Worm (Caenorhabditis elegans): ENCODE data around the gene nhr-143.

The nhr-143 gene

DNA sequence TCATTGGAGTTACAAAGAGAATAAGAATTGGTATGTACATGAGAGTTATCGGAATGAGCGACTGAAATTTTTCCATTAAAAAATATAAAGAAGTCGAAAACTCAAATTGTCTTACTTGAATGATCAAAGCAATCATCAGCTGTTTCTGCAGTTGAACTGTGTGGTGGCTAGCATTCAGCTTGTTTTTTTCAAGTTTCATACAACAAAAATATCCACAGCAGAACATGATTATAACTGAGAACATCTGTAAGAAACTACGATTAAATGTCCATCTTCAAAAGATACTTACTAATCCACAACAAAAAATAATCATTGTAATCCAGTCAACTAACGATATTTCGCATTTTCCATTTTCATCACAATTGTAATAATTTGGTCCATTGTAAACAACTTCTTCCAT is 10.0 kb upstream of the nhr-143 start:
- TF ChIP-seq F13C5.2 (tag; optimal IDR thresholded peaks at IDR 0.05) = no peak
- no peak for TF ChIP-seq sea-1 (GFP tag; conservative IDR thresholded peaks at IDR 0.05)

DNA sequence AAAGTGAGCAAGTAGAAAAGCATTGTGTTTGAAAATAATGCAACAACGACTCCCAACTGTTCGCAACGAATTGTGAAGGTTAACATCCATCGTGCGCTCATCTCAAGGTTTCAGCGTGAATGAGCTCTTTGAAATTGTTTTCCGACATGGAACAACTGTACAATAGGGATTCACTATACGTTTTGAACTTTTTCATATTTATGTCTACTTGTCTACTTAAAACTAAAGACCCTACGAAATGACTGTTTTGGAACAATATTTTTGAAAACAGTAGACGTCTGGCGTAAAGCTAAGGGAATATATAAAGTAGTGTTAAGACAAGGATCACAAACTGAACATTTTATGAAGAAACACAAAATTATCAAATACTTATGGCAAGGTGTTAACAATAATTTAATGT is 8.9 kb upstream of the nhr-143 start, which contains the start of gene str-86:
Gene str-86 (minus strand): TSS at position 101 of the 400 bp plus-strand sequence.
- TF ChIP-seq aly-1 (tag; optimal IDR thresholded peaks at IDR 0.05) (no peak), hnd-1 (tag; optimal IDR thresholded peaks at IDR 0.05) (no peak), ceh-36 (tag; optimal IDR thresholded peaks at IDR 0.05) (no peak), F13C5.2 (tag; optimal IDR thresholded peaks at IDR 0.05) (no peak)

DNA sequence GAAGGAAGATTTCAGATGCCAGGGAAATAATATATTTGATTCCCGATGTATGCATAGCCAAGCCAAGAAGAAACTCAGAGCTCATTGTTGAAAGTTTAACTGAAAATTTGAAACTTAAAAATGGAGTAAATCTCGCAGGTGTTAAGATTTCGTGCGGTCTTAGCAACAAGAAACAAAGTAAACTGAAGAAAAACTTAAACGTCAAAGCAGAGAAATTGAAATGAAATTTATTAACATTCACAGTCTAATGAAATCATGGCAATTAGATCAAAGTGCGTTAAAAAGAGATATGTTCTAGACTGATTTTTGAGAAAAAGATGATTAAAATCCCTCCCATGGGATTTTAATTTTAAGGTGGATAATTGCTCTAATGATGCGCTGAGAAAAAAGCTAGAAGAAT is 6.1 kb upstream of the nhr-143 start, which contains the start of gene str-84:
Gene str-84 (minus strand): TSS at position 101 of the 400 bp plus-strand sequence.
- no peak for TF ChIP-seq hnd-1 (tag; optimal IDR thresholded peaks at IDR 0.05)
- TF ChIP-seq tbx-37 (GFP tag; conservative IDR thresholded peaks at IDR 0.05) = no peak
- TF ChIP-seq flt-1 (GFP tag; IDR thresholded peaks at IDR 0.05) = no peak
- TF ChIP-seq tbx-11 (GFP tag; IDR thresholded peaks at IDR 0.05) = no peak
- no peak for TF ChIP-seq pes-1 (GFP tag; IDR thresholded peaks at IDR 0.05)
- TF ChIP-seq tra-4 (tag; optimal IDR thresholded peaks at IDR 0.05) = no peak
- no peak for TF ChIP-seq ceh-36 (tag; optimal IDR thresholded peaks at IDR 0.05)
- no peak for TF ChIP-seq hmbx-1 (tag; optimal IDR thresholded peaks at IDR 0.05)
- no peak for TF ChIP-seq ceh-13 (GFP tag; optimal IDR thresholded peaks at IDR 0.05)
- no peak for TF ChIP-seq sea-1 (GFP tag; conservative IDR thresholded peaks at IDR 0.05)
- no peak for TF ChIP-seq B0310.2 (tag; optimal IDR thresholded peaks at IDR 0.05)
- no peak for TF ChIP-seq scrt-1 (GFP tag; IDR thresholded peaks at IDR 0.05)
- no peak for TF ChIP-seq aly-1 (tag; optimal IDR thresholded peaks at IDR 0.05)
- no peak for TF ChIP-seq ama-1 (optimal IDR thresholded peaks at IDR 0.05)
- TF ChIP-seq hmg-4 (GFP tag; optimal IDR thresholded peaks at IDR 0.05) = no peak
- TF ChIP-seq ets-7 (tag; optimal IDR thresholded peaks at IDR 0.05) = no peak

DNA sequence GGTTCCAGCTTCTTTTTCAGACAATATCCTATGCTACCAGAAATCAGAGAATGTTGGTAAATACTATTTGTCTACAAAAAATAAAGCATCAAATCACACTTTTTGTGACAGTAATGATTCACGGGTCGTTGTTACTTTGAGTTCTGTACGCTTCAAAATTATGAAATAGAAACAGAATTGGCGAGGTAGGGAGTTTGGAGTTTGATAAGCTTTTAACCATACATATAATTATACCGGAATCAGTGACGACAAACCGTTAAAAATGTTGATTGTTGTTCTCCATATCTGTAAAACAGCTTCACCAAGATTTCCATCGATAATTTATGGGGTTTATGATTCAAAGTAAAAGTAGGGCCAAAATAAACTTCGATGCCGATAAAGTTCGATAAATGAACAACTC is 3.2 kb upstream of the nhr-143 start:
- TF ChIP-seq scrt-1 (GFP tag; IDR thresholded peaks at IDR 0.05) (no peak), F13C5.2 (tag; optimal IDR thresholded peaks at IDR 0.05) (no peak), ets-7 (tag; optimal IDR thresholded peaks at IDR 0.05) (no peak), pes-1 (GFP tag; IDR thresholded peaks at IDR 0.05) (no peak), hmg-4 (GFP tag; optimal IDR thresholded peaks at IDR 0.05) (no peak), ama-1 (optimal IDR thresholded peaks at IDR 0.05) (no peak), ceh-13 (GFP tag; optimal IDR thresholded peaks at IDR 0.05) (no peak), tra-4 (tag; optimal IDR thresholded peaks at IDR 0.05) (no peak), tbx-11 (GFP tag; IDR thresholded peaks at IDR 0.05) (no peak), B0310.2 (tag; optimal IDR thresholded peaks at IDR 0.05) (no peak), flt-1 (GFP tag; IDR thresholded peaks at IDR 0.05) (no peak), tbx-37 (GFP tag; conservative IDR thresholded peaks at IDR 0.05) (no peak), hmbx-1 (tag; optimal IDR thresholded peaks at IDR 0.05) (no peak), aly-1 (tag; optimal IDR thresholded peaks at IDR 0.05) (no peak), ceh-36 (tag; optimal IDR thresholded peaks at IDR 0.05) (no peak), hnd-1 (tag; optimal IDR thresholded peaks at IDR 0.05) (no peak), sea-1 (GFP tag; conservative IDR thresholded peaks at IDR 0.05) (no peak)

DNA sequence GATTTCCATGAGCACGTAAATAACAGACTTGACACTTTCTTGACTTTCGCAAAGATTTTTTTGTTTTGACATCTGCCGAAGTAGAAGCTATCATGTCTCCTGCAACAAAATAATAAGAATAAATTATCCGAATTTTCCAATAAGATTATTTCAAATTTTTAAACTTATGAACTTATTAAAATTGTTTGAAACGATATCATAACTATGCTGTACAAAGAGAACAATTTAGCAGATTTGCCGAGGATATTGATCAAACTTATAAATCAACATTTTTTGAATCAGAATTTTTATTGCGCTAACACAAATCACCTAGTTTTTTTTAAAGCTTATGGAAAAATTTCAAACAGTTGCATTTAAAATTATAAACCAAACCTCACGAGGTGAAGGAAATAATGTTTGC is 2.5 kb downstream of the nhr-143 start, which contains the start of gene nhr-195:
Gene nhr-195 (minus strand): TSS at position 101 of the 400 bp plus-strand sequence.
- TF ChIP-seq aly-1 (tag; optimal IDR thresholded peaks at IDR 0.05) (no peak), B0310.2 (tag; optimal IDR thresholded peaks at IDR 0.05) (no peak), ama-1 (optimal IDR thresholded peaks at IDR 0.05) (no peak), tra-4 (tag; optimal IDR thresholded peaks at IDR 0.05) (no peak), ets-7 (tag; optimal IDR thresholded peaks at IDR 0.05) (no peak), ceh-36 (tag; optimal IDR thresholded peaks at IDR 0.05) (no peak), pes-1 (GFP tag; IDR thresholded peaks at IDR 0.05) (no peak), hnd-1 (tag; optimal IDR thresholded peaks at IDR 0.05) (no peak), scrt-1 (GFP tag; IDR thresholded peaks at IDR 0.05) (no peak)

DNA sequence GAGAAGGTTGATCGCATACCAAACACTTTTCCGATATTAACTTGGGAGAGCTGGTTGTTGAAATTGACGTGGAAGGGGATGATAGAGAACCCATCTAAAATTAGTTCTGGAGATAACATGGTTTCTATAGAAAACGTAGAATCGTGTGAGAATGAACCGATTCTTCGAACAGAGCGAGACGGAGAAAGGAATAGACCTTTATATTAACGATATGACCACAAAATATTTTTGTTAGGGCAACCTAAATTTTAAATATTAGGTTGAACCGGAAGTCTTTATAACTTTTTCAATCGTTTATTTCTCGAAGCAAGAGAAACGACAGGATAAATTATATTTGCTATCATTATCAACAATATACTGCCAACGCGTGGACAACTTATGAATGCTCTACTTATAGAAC is 8.7 kb downstream of the nhr-143 start, which contains the start of gene nhr-219:
Gene nhr-219 (minus strand): TSS at position 101 of the 400 bp plus-strand sequence.
- no peak for TF ChIP-seq ama-1 (optimal IDR thresholded peaks at IDR 0.05)
- no peak for TF ChIP-seq hmg-4 (GFP tag; optimal IDR thresholded peaks at IDR 0.05)
- TF ChIP-seq ceh-36 (tag; optimal IDR thresholded peaks at IDR 0.05) = no peak
- TF ChIP-seq hmbx-1 (tag; optimal IDR thresholded peaks at IDR 0.05) = no peak
- TF ChIP-seq F13C5.2 (tag; optimal IDR thresholded peaks at IDR 0.05) = no peak
- TF ChIP-seq tbx-11 (GFP tag; IDR thresholded peaks at IDR 0.05) = no peak
- TF ChIP-seq tra-4 (tag; optimal IDR thresholded peaks at IDR 0.05) = no peak
- TF ChIP-seq pes-1 (GFP tag; IDR thresholded peaks at IDR 0.05) = no peak
- TF ChIP-seq scrt-1 (GFP tag; IDR thresholded peaks at IDR 0.05) = no peak
- no peak for TF ChIP-seq B0310.2 (tag; optimal IDR thresholded peaks at IDR 0.05)
- TF ChIP-seq sea-1 (GFP tag; conservative IDR thresholded peaks at IDR 0.05) = no peak
- no peak for TF ChIP-seq hnd-1 (tag; optimal IDR thresholded peaks at IDR 0.05)
- TF ChIP-seq flt-1 (GFP tag; IDR thresholded peaks at IDR 0.05) = no peak
- no peak for TF ChIP-seq tbx-37 (GFP tag; conservative IDR thresholded peaks at IDR 0.05)
- TF ChIP-seq aly-1 (tag; optimal IDR thresholded peaks at IDR 0.05) = no peak
- no peak for TF ChIP-seq ets-7 (tag; optimal IDR thresholded peaks at IDR 0.05)
- TF ChIP-seq ceh-13 (GFP tag; optimal IDR thresholded peaks at IDR 0.05) = no peak

- TF ChIP-seq ceh-36 (tag; optimal IDR thresholded peaks at IDR 0.05) (no peak), tbx-11 (GFP tag; IDR thresholded peaks at IDR 0.05) (no peak), tbx-37 (GFP tag; conservative IDR thresholded peaks at IDR 0.05) (no peak), ama-1 (optimal IDR thresholded peaks at IDR 0.05) (no peak), hmbx-1 (tag; optimal IDR thresholded peaks at IDR 0.05) (no peak), B0310.2 (tag; optimal IDR thresholded peaks at IDR 0.05) (no peak), pes-1 (GFP tag; IDR thresholded peaks at IDR 0.05) (no peak), F13C5.2 (tag; optimal IDR thresholded peaks at IDR 0.05) (no peak), hnd-1 (tag; optimal IDR thresholded peaks at IDR 0.05) (no peak), ceh-13 (GFP tag; optimal IDR thresholded peaks at IDR 0.05) (no peak), flt-1 (GFP tag; IDR thresholded peaks at IDR 0.05) (no peak), scrt-1 (GFP tag; IDR thresholded peaks at IDR 0.05) (no peak)
Observed at ce11 chrV:8964055-8964758, 10.5 kb downstream of the nhr-143 start, which contains the start of gene nhr-44. Gene nhr-44, minus strand, starts transcription at chrV:8964105.
